Fruit fly (Drosophila melanogaster) whole organism, embryonic: Measurements from ENCODE around the gene CG4278.

Source experiments
- CG10654 ChIP-seq: fragments of 200-800 bp; sonication (Bioruptor generic); optimal IDR thresholded peaks from 2 replicates; lab custom pipeline; 2016; ENCODE audit warnings: missing biosample characterization, missing genetic modification characterization
- CG13123 ChIP-seq: fragments of 200-800 bp; sonication (Bioruptor generic); optimal IDR thresholded peaks from 2 replicates; lab custom pipeline; 2016; ENCODE audit warnings: missing biosample characterization, missing genetic modification characterization
- CG15073 ChIP-seq: fragments of 200-800 bp; sonication (Bioruptor generic); optimal IDR thresholded peaks from 2 replicates; lab custom pipeline; 2016; ENCODE audit warnings: missing biosample characterization, missing genetic modification characterization
- CG6813 ChIP-seq: fragments of 200-800 bp; sonication (Bioruptor generic); optimal IDR thresholded peaks from 2 replicates; lab custom pipeline; 2017; ENCODE audit warnings: missing biosample characterization, missing genetic modification characterization, mild to moderate bottlenecking, moderate library complexity, missing genetic modification reagents
- Chrac-16 ChIP-seq: fragments of 200-800 bp; sonication (Bioruptor generic); optimal IDR thresholded peaks from 3 replicates; lab custom pipeline; 2016; ENCODE audit warnings: missing biosample characterization, missing genetic modification characterization
- Doc2 ChIP-seq: fragments of 200-800 bp; sonication (Bioruptor generic); IDR thresholded peaks from 2 replicates; pipeline ENCODE4 v1.3.6; 2022; ENCODE audit warnings: missing biosample characterization, missing genetic modification characterization
- Rx ChIP-seq: fragments of 200-800 bp; sonication (Bioruptor generic); IDR thresholded peaks from 2 replicates; pipeline ENCODE4 v1.3.6; 2022; ENCODE audit warnings: missing biosample characterization, missing genetic modification characterization
- ci ChIP-seq: fragments of 200-800 bp; sonication (Bioruptor generic); IDR thresholded peaks from 3 replicates; pipeline ENCODE4 v1.3.6; 2022; ENCODE audit warnings: missing biosample characterization, missing genetic modification characterization
- crol ChIP-seq: fragments of 200-800 bp; sonication (Bioruptor generic); IDR thresholded peaks from 2 replicates; pipeline ENCODE4 v1.3.6; 2022; ENCODE audit warnings: missing biosample characterization, missing genetic modification characterization
- hkb ChIP-seq, 2 experiments: fragments of 200-800 bp in 1 of 2; fragments of >200 bp in 1 of 2; sonication (Bioruptor generic) in 1 of 2; IDR thresholded peaks in 1 of 2; optimal IDR thresholded peaks in 1 of 2; 2 replicates each; pipeline versions ENCODE4 v1.3.6 to Lab custom; 2017 to 2022; ENCODE audit warnings: missing biosample characterization in 1 of 2, missing genetic modification characterization in 1 of 2

DNA sequence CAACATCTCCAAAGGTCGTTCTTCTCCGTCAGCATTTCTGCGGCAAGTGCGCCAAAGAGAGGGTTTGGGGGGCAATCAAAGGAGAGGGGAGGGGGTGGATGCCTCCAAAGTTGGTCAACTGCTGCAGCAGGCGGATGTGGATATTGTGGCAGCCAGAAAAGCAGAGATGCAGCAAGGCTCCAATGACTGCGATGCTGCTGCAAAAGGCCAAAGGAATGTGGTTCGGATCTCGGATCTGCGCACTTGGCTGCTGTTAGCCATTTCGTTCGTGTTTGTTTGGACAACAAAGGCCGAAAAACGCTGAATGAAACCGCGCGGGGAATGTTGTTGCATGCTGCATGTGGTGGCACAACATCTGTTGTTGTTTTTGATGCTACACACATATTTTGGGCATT lies 44.8 kb upstream of the CG4278 start:
- no peak for TF ChIP-seq Chrac-16
- no peak for TF ChIP-seq ci (GFP tag; lab: Robert Waterston, UW)
- no peak for TF ChIP-seq Rx
- TF ChIP-seq CG10654 (GFP tag; lab: Kevin White, UChicago): no peak
- TF ChIP-seq Doc2 (GFP tag; lab: Robert Waterston, UW): no peak
- TF ChIP-seq CG15073 (GFP tag; lab: Kevin White, UChicago): no peak
- no peak for TF ChIP-seq CG13123
- no peak for TF ChIP-seq CG6813
- peak; percentile 44 for TF ChIP-seq crol (GFP tag; lab: Robert Waterston, UW)
- TF ChIP-seq hkb (optimal IDR thresholded peaks at IDR 0.05; lab: Kevin White, UChicago): no peak
- no peak for TF ChIP-seq hkb (GFP tag; IDR thresholded peaks at IDR 0.05; lab: Robert Waterston, UW)
